Worm (Caenorhabditis elegans) whole organism, L4/young adult: Measurements from ENCODE around the gene F09F7.5.

Source experiments
- W03F9.2 ChIP-seq: fragments of 150-350 bp; optimal IDR thresholded peaks from 2 replicates; lab custom pipeline; 2014; ENCODE audit warnings: missing biosample characterization, missing genetic modification characterization
- dao-5 ChIP-seq: sonication (generic microtip); optimal IDR thresholded peaks from 2 replicates; lab custom pipeline; 2016; ENCODE audit warnings: missing genotype, missing genetic modification characterization, moderate library complexity, missing compliant biosample characterization
- him-1 ChIP-seq: sonication (generic microtip); optimal IDR thresholded peaks from 2 replicates; lab custom pipeline; 2016; ENCODE audit warnings: missing genotype, missing genetic modification reagents, missing genetic modification characterization, missing compliant biosample characterization

ce11 chrIII:5557246-5557819 lies 10.5 kb downstream of the F09F7.5 start, which contains the start of gene rpc-2:
- TF ChIP-seq him-1 (tag; lab: Kevin White, UChicago) (no peak), dao-5 (tag; lab: Kevin White, UChicago) (no peak), W03F9.2 (tag; lab: Kevin White, UChicago) (no peak)
